Fruit fly (Drosophila melanogaster): Measurements from ENCODE around the gene CG6830.

DNA sequence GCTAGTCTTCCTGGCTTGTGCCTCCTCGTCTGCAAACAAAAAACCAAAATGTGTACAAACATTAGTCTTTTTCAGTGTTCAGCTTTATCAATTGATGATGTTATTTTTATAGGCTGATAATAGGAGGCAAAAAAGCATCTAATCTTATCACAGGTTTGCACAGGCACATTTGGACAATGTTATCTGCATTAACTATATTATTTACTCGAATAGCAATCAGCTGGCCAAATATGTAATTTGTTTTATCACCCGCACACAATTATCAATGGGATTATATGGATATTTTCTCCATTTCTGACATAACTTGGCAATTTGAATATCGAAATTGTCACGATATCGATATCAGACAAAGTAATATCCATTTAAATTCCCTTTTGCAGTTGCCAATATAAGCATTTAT is 46.6 kb downstream of the CG6830 start:
- TF ChIP-seq usp (GFP tag; optimal IDR thresholded peaks at IDR 0.05) (no peak), EcR (GFP tag; optimal IDR thresholded peaks at IDR 0.05) (no peak), psq (optimal IDR thresholded peaks at IDR 0.05) (no peak), Dll (optimal IDR thresholded peaks at IDR 0.05) (no peak), CG8478 (optimal IDR thresholded peaks at IDR 0.05) (no peak)

Data from whole organism.